Worm (Caenorhabditis elegans): Measurements from ENCODE around the gene gars-1.

The gars-1 gene

ce11 chrIII:5172470-5172869 lies 9.0 kb upstream of the gars-1 start, which contains the start of gene K10D2.5 (continued):
- TF ChIP-seq ces-1 (GFP tag; optimal IDR thresholded peaks at IDR 0.05) (no peak), tbx-2 (tag; optimal IDR thresholded peaks at IDR 0.05) (peak; percentile 96), mep-1 (tag; optimal IDR thresholded peaks at IDR 0.05) (peak; percentile 94), nhr-12 (tag; optimal IDR thresholded peaks at IDR 0.05) (no peak), pag-3 (tag; optimal IDR thresholded peaks at IDR 0.05; ENCODE audit: borderline replicate concordance, insufficient read depth) (peak; percentile 18), ceh-88 (GFP tag; IDR thresholded peaks at IDR 0.05) (peak; percentile 81), blmp-1 (tag; optimal IDR thresholded peaks at IDR 0.05) (peak; percentile 77), lsy-2 (tag; optimal IDR thresholded peaks at IDR 0.05) (peak; percentile 91 to 93), nhr-237 (tag; optimal IDR thresholded peaks at IDR 0.05) (peak; percentile 76), lir-3 (tag; optimal IDR thresholded peaks at IDR 0.05; ENCODE audit: poor library complexity) (peak; percentile 98), nhr-77 (tag; optimal IDR thresholded peaks at IDR 0.05) (peak; percentile 89), snu-23 (GFP tag; optimal IDR thresholded peaks at IDR 0.05) (peak; percentile 96), dsc-1 (tag; optimal IDR thresholded peaks at IDR 0.05) (peak; percentile 94), xbp-1 (tag; optimal IDR thresholded peaks at IDR 0.05) (peak; percentile 95), ets-5 (GFP tag; IDR thresholded peaks at IDR 0.05) (no peak), unc-98 (GFP tag; IDR thresholded peaks at IDR 0.05) (peak; percentile 98), lin-15B (tag; optimal IDR thresholded peaks at IDR 0.05) (peak; percentile 98), ceh-82 (tag; optimal IDR thresholded peaks at IDR 0.05) (peak; percentile 91 to 97 (median 95)), rnt-1 (tag; optimal IDR thresholded peaks at IDR 0.05) (peak; percentile 100), hlh-17 (GFP tag; optimal IDR thresholded peaks at IDR 0.05; ENCODE audit: borderline replicate concordance) (peak; percentile 56), fkh-4 (tag; optimal IDR thresholded peaks at IDR 0.05; ENCODE audit: borderline replicate concordance) (peak; percentile 92), nhr-20 (tag; optimal IDR thresholded peaks at IDR 0.05) (peak; percentile 94), dpl-1 (GFP tag; optimal IDR thresholded peaks at IDR 0.05) (peak; percentile 85 to 88 (median 88)), unc-62 (GFP tag; optimal IDR thresholded peaks at IDR 0.05) (no peak), grh-1 (GFP tag; IDR thresholded peaks at IDR 0.05) (peak; percentile 83), ztf-11 (tag; optimal IDR thresholded peaks at IDR 0.05) (peak in 1 of 2 experiments; percentile 99), nhr-47 (tag; optimal IDR thresholded peaks at IDR 0.05) (peak; percentile 96), C16A3.4 (tag; optimal IDR thresholded peaks at IDR 0.05) (peak; percentile 94), hpl-2 (GFP tag; optimal IDR thresholded peaks at IDR 0.05) (peak; percentile 83), jun-1 (tag; optimal IDR thresholded peaks at IDR 0.05) (peak; percentile 79), zag-1 (tag; optimal IDR thresholded peaks at IDR 0.05) (peak; percentile 14), snpc-4 (tag; optimal IDR thresholded peaks at IDR 0.05) (peak; percentile 84), elt-3 (tag; optimal IDR thresholded peaks at IDR 0.05) (peak in 3 of 6 experiments; percentile 76 to 79 (median 79)), nhr-19 (GFP tag; conservative IDR thresholded peaks at IDR 0.05) (peak; percentile 95), lin-39 (tag; optimal IDR thresholded peaks at IDR 0.05) (peak; percentile 71), fos-1 (tag; optimal IDR thresholded peaks at IDR 0.05) (peak; percentile 82)

- no peak for TF ChIP-seq ceh-90 (tag; optimal IDR thresholded peaks at IDR 0.05)
- no peak for TF ChIP-seq ztf-4 (tag; optimal IDR thresholded peaks at IDR 0.05)
- no peak for TF ChIP-seq F16B12.6 (tag; optimal IDR thresholded peaks at IDR 0.05)
- TF ChIP-seq nhr-84 (tag; optimal IDR thresholded peaks at IDR 0.05) = no peak
- no peak for TF ChIP-seq unc-62 (GFP tag; optimal IDR thresholded peaks at IDR 0.05)
- no peak for TF ChIP-seq ztf-11 (tag; optimal IDR thresholded peaks at IDR 0.05)
- TF ChIP-seq nhr-77 (tag; optimal IDR thresholded peaks at IDR 0.05) = no peak
- TF ChIP-seq swsn-7 (tag; optimal IDR thresholded peaks at IDR 0.05) = no peak
- TF ChIP-seq ets-5 (GFP tag; IDR thresholded peaks at IDR 0.05) = no peak
- TF ChIP-seq xbp-1 (tag; optimal IDR thresholded peaks at IDR 0.05) = no peak
- TF ChIP-seq nhr-19 (GFP tag; conservative IDR thresholded peaks at IDR 0.05) = no peak
- no peak for TF ChIP-seq C04F5.9 (tag; optimal IDR thresholded peaks at IDR 0.05)
- TF ChIP-seq egl-13 (tag; optimal IDR thresholded peaks at IDR 0.05) = no peak
- TF ChIP-seq unc-30 (tag; optimal IDR thresholded peaks at IDR 0.05) = no peak
- no peak for TF ChIP-seq lir-3 (tag; optimal IDR thresholded peaks at IDR 0.05; ENCODE audit: poor library complexity)
- no peak for TF ChIP-seq mdl-1 (tag; optimal IDR thresholded peaks at IDR 0.05)
- no peak for TF ChIP-seq pag-3 (tag; optimal IDR thresholded peaks at IDR 0.05; ENCODE audit: borderline replicate concordance, insufficient read depth)
Observed at ce11 chrIII:5171945-5172344, 8.5 kb upstream of the gars-1 start, which contains the start of gene prp-19. prp-19 (minus strand) TSS chrIII:5172045.
